Fruit fly (Drosophila melanogaster) whole organism, embryonic: Measurements from ENCODE around the gene CG13930.

Experiments used
- ATbp ChIP-seq: fragments of 200-800 bp; sonication (Bioruptor generic); optimal IDR thresholded peaks from 2 replicates; lab custom pipeline; 2017; ENCODE audit warnings: missing biosample characterization, mild to moderate bottlenecking, missing genetic modification characterization, missing genetic modification reagents
- BtbVII ChIP-seq: fragments of 200-800 bp; sonication (Bioruptor generic); optimal IDR thresholded peaks from 3 replicates; lab custom pipeline; 2017; ENCODE audit warnings: missing biosample characterization, mild to moderate bottlenecking, missing genetic modification characterization
- Bteb2 ChIP-seq: fragments of 200-800 bp; sonication (Bioruptor generic); optimal IDR thresholded peaks from 2 replicates; lab custom pipeline; 2016; ENCODE audit warnings: missing biosample characterization, missing genetic modification characterization
- CG10431 ChIP-seq: fragments of 200-800 bp; sonication (Bioruptor generic); optimal IDR thresholded peaks from 3 replicates; lab custom pipeline; 2018; ENCODE audit warnings: missing biosample characterization, mild to moderate bottlenecking, missing genetic modification characterization
- CG10543 ChIP-seq: fragments of 200-800 bp; sonication (Bioruptor generic); optimal IDR thresholded peaks from 3 replicates; lab custom pipeline; 2017; ENCODE audit warnings: missing biosample characterization, mild to moderate bottlenecking, missing genetic modification characterization, moderate library complexity
- CG11456 ChIP-seq: fragments of 200-800 bp; sonication (Bioruptor generic); IDR thresholded peaks from 3 replicates; pipeline ENCODE4 v1.3.6; 2022; ENCODE audit warnings: missing biosample characterization, missing genetic modification characterization
- CG12071 ChIP-seq: fragments of 200-800 bp; sonication (Bioruptor generic); optimal IDR thresholded peaks from 3 replicates; lab custom pipeline; 2018; ENCODE audit warnings: missing biosample characterization, mild to moderate bottlenecking, missing genetic modification characterization
- CG12391 ChIP-seq: fragments of 200-800 bp; sonication (Bioruptor generic); optimal IDR thresholded peaks from 3 replicates; lab custom pipeline; 2018; ENCODE audit warnings: missing biosample characterization, mild to moderate bottlenecking, missing genetic modification characterization, moderate library complexity
- CG12942 ChIP-seq: fragments of 200-800 bp; sonication (Bioruptor generic); optimal IDR thresholded peaks from 3 replicates; lab custom pipeline; 2016; ENCODE audit warnings: missing biosample characterization, missing genetic modification characterization
- CG13894 ChIP-seq: fragments of 200-800 bp; sonication (Bioruptor generic); optimal IDR thresholded peaks from 3 replicates; lab custom pipeline; 2018; ENCODE audit warnings: missing biosample characterization, mild to moderate bottlenecking, missing genetic modification characterization, moderate library complexity
- CG14050 ChIP-seq: fragments of 200-800 bp; sonication (Bioruptor generic); IDR thresholded peaks from 3 replicates; pipeline ENCODE4 v1.3.6; 2022; ENCODE audit warnings: missing biosample characterization, missing genetic modification characterization
- CG15601 ChIP-seq: fragments of 200-800 bp; sonication (Bioruptor generic); optimal IDR thresholded peaks from 3 replicates; lab custom pipeline; 2019; ENCODE audit warnings: missing biosample characterization, mild to moderate bottlenecking, missing genetic modification characterization, moderate library complexity
- CG17328 ChIP-seq: fragments of 200-800 bp; sonication (Bioruptor generic); IDR thresholded peaks from 2 replicates; pipeline ENCODE4 v1.3.6; 2022; ENCODE audit warnings: missing biosample characterization, missing genetic modification characterization
- CG17612 ChIP-seq: fragments of 200-800 bp; sonication (Bioruptor generic); IDR thresholded peaks from 2 replicates; pipeline ENCODE4 v1.3.6; 2022; ENCODE audit warnings: missing biosample characterization, missing genetic modification characterization
- CG18262 ChIP-seq: fragments of 200-800 bp; optimal IDR thresholded peaks from 3 replicates; lab custom pipeline; 2019; ENCODE audit warnings: missing biosample characterization, mild to moderate bottlenecking, missing genetic modification characterization, moderate library complexity
- CG2129 ChIP-seq: fragments of 200-800 bp; sonication (Bioruptor generic); IDR thresholded peaks from 2 replicates; pipeline ENCODE4 v1.3.6; 2022; ENCODE audit warnings: missing biosample characterization, missing genetic modification characterization; ENCODE audit not compliant: partially characterized antibody
- CG6254 ChIP-seq: fragments of 200-800 bp; sonication (Bioruptor generic); optimal IDR thresholded peaks from 3 replicates; lab custom pipeline; 2017; ENCODE audit warnings: mild to moderate bottlenecking, missing biosample characterization, missing genetic modification reagents, missing genetic modification characterization
- CG6272 ChIP-seq: fragments of 200-800 bp; sonication (Bioruptor generic); IDR thresholded peaks from 2 replicates; pipeline ENCODE4 v1.3.6; 2022; ENCODE audit warnings: missing biosample characterization, missing genetic modification characterization
- CG8290 ChIP-seq, 3 experiments: fragments of 200-800 bp; sonication (Bioruptor generic); optimal IDR thresholded peaks; 2 replicates each; lab custom pipeline; 2016 to 2019; ENCODE audit warnings: missing biosample characterization in 3 of 3, missing genetic modification characterization in 3 of 3, mild to moderate bottlenecking in 2 of 3, moderate library complexity in 1 of 3
- CG8359 ChIP-seq: fragments of 200-800 bp; sonication (Bioruptor generic); optimal IDR thresholded peaks from 2 replicates; lab custom pipeline; 2017; ENCODE audit warnings: missing biosample characterization, mild to moderate bottlenecking, missing genetic modification characterization, borderline replicate concordance
- CG8388 ChIP-seq: fragments of 200-800 bp; sonication (Bioruptor generic); optimal IDR thresholded peaks from 2 replicates; lab custom pipeline; 2019; ENCODE audit warnings: missing biosample characterization, mild to moderate bottlenecking, missing genetic modification characterization, moderate library complexity
- Chrac-16 ChIP-seq: fragments of 200-800 bp; sonication (Bioruptor generic); optimal IDR thresholded peaks from 3 replicates; lab custom pipeline; 2016; ENCODE audit warnings: missing biosample characterization, missing genetic modification characterization
- CrebB ChIP-seq: fragments of 200-800 bp; sonication (Bioruptor generic); optimal IDR thresholded peaks from 3 replicates; lab custom pipeline; 2018; ENCODE audit warnings: missing biosample characterization, mild to moderate bottlenecking, missing genetic modification characterization
- E2f1 ChIP-seq: fragments of 200-800 bp; sonication (Bioruptor generic); IDR thresholded peaks from 2 replicates; pipeline ENCODE4 v1.3.6; 2022; ENCODE audit warnings: missing biosample characterization, missing genetic modification characterization
- Hr3 ChIP-seq: fragments of 200-800 bp; sonication (Bioruptor generic); optimal IDR thresholded peaks from 3 replicates; lab custom pipeline; 2016; ENCODE audit warnings: missing biosample characterization, missing genetic modification characterization
- Hr78 ChIP-seq, 2 experiments: fragments of 200-800 bp in 1 of 2; fragments of >200 bp in 1 of 2; sonication (Bioruptor generic) in 1 of 2; optimal IDR thresholded peaks; 2 replicates each; lab custom pipeline; 2017 to 2019; ENCODE audit warnings: missing biosample characterization in 2 of 2, missing genetic modification characterization in 2 of 2, mild to moderate bottlenecking in 1 of 2, moderate library complexity in 1 of 2
- Lpt ChIP-seq: fragments of >200 bp; optimal IDR thresholded peaks from 2 replicates; lab custom pipeline; 2018; ENCODE audit warnings: missing biosample characterization, missing genetic modification characterization
- Neu2 ChIP-seq: fragments of 200-800 bp; sonication (Bioruptor generic); optimal IDR thresholded peaks from 3 replicates; lab custom pipeline; 2016; ENCODE audit warnings: missing biosample characterization, missing genetic modification characterization, borderline replicate concordance
- Oli ChIP-seq: fragments of 200-800 bp; sonication (Bioruptor generic); optimal IDR thresholded peaks from 2 replicates; lab custom pipeline; 2018; ENCODE audit warnings: missing biosample characterization, mild to moderate bottlenecking, missing genetic modification characterization, moderate library complexity
- Ptx1 ChIP-seq: fragments of 200-800 bp; sonication (Bioruptor generic); IDR thresholded peaks from 2 replicates; pipeline ENCODE4 v1.3.6; 2022; ENCODE audit warnings: missing biosample characterization, missing genetic modification characterization
- Scr ChIP-seq: fragments of 200-800 bp; sonication (Bioruptor generic); IDR thresholded peaks from 2 replicates; pipeline ENCODE4 v1.3.6; 2022; ENCODE audit warnings: missing biosample characterization, missing genetic modification characterization; ENCODE audit not compliant: partially characterized antibody
- Spps ChIP-seq: fragments of 200-800 bp; sonication (Bioruptor generic); optimal IDR thresholded peaks from 2 replicates; lab custom pipeline; 2018; ENCODE audit warnings: missing biosample characterization, mild to moderate bottlenecking, missing genetic modification characterization
- YL-1 ChIP-seq: fragments of 200-800 bp; sonication (Bioruptor generic); optimal IDR thresholded peaks from 3 replicates; lab custom pipeline; 2017; ENCODE audit warnings: missing biosample characterization, mild to moderate bottlenecking, missing genetic modification characterization
- dan ChIP-seq: fragments of 200-800 bp; sonication (Bioruptor generic); IDR thresholded peaks from 2 replicates; pipeline ENCODE4 v1.3.6; 2022; ENCODE audit warnings: missing biosample characterization, missing genetic modification characterization
- dm ChIP-seq: fragments of 200-800 bp; sonication (Bioruptor generic); optimal IDR thresholded peaks from 3 replicates; lab custom pipeline; 2016; ENCODE audit warnings: missing biosample characterization, missing genetic modification characterization
- emc ChIP-seq: fragments of 200-800 bp; sonication (Bioruptor generic); optimal IDR thresholded peaks from 2 replicates; lab custom pipeline; 2016; ENCODE audit warnings: missing biosample characterization, missing genetic modification characterization
- fu2 ChIP-seq: fragments of 200-800 bp; sonication (Bioruptor generic); optimal IDR thresholded peaks from 2 replicates; lab custom pipeline; 2016; ENCODE audit warnings: missing biosample characterization, missing genetic modification characterization
- gem ChIP-seq: fragments of 200-800 bp; sonication (Bioruptor generic); optimal IDR thresholded peaks from 2 replicates; lab custom pipeline; 2019; ENCODE audit warnings: missing biosample characterization, mild to moderate bottlenecking, missing genetic modification characterization, moderate library complexity
- grau ChIP-seq: fragments of 200-800 bp; optimal IDR thresholded peaks from 3 replicates; lab custom pipeline; 2019; ENCODE audit warnings: missing biosample characterization, mild to moderate bottlenecking, missing genetic modification characterization, moderate library complexity
- h ChIP-seq: fragments of >200 bp; optimal IDR thresholded peaks from 2 replicates; lab custom pipeline; 2017
- kah ChIP-seq: fragments of 200-800 bp; sonication (Bioruptor generic); optimal IDR thresholded peaks from 2 replicates; lab custom pipeline; 2018; ENCODE audit warnings: missing biosample characterization, mild to moderate bottlenecking, missing genetic modification characterization
- mld ChIP-seq: fragments of 200-800 bp; sonication (Bioruptor generic); IDR thresholded peaks from 3 replicates; pipeline ENCODE4 v1.3.6; 2022; ENCODE audit warnings: missing biosample characterization, missing genetic modification characterization; ENCODE audit not compliant: partially characterized antibody
- pan ChIP-seq, 4 experiments: fragments of >200 bp in 3 of 4; fragments of 200-800 bp in 1 of 4; sonication (Bioruptor generic) in 1 of 4; optimal IDR thresholded peaks in 3 of 4; IDR thresholded peaks in 1 of 4; 2 replicates each; pipeline versions ENCODE4 v1.3.6 to Lab custom; 2017 to 2022; ENCODE audit warnings: missing biosample characterization in 2 of 4, missing genetic modification characterization in 2 of 4, mixed read lengths in 1 of 4
- ranshi ChIP-seq: fragments of 200-800 bp; sonication (Bioruptor generic); IDR thresholded peaks from 2 replicates; pipeline ENCODE4 v1.3.6; 2022; ENCODE audit warnings: missing biosample characterization, missing genetic modification characterization
- scrt ChIP-seq: fragments of 200-800 bp; sonication (Bioruptor generic); optimal IDR thresholded peaks from 2 replicates; lab custom pipeline; 2018; ENCODE audit warnings: missing biosample characterization, mild to moderate bottlenecking, missing genetic modification characterization, moderate library complexity
- sima ChIP-seq: fragments of 200-800 bp; sonication (Bioruptor generic); optimal IDR thresholded peaks from 2 replicates; lab custom pipeline; 2016; ENCODE audit warnings: missing biosample characterization, missing genetic modification characterization
- slp2 ChIP-seq: fragments of 200-800 bp; sonication (Bioruptor generic); optimal IDR thresholded peaks from 2 replicates; lab custom pipeline; 2016; ENCODE audit warnings: missing biosample characterization, missing genetic modification characterization
- sug ChIP-seq: fragments of 200-800 bp; optimal IDR thresholded peaks from 2 replicates; lab custom pipeline; 2019; ENCODE audit warnings: missing biosample characterization, mild to moderate bottlenecking, missing genetic modification characterization, moderate library complexity
- wdn ChIP-seq: fragments of 200-800 bp; sonication (Bioruptor generic); IDR thresholded peaks from 2 replicates; pipeline ENCODE4 v1.3.6; 2022; ENCODE audit warnings: missing biosample characterization, missing genetic modification characterization

Gene CG13930

DNA sequence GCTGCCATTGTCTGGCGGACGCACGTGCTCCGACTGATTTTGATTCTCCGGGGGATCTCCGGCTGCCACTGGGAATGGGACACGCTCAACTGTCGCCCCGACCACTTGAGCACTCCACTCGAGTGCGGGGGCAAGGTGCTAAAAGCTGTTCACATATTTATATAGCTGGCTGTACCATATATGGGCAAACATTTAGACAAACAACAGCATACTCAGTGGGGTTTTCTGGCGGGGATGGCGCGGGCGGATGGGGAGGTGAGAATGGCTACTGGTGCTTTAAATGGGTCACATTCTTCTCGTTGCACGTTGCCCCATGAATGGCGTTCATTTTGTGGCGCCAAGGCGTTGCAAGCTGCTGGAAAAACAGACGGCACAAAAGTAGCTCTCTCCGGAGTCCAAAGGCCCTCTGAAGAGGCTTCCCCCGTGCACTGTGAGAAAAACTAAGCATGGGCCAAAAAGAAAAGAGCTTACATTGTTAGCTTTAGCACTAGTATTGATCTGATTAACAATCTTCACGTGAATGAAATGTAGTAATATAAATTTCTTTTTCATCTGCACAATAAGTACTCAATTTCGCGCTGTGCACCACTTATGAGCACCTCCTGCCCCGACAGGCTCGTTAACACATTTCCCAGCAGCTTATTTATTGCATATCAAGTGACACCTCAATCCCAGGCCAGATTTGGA lies 18.3 kb upstream of the CG13930 start (continued):
- TF ChIP-seq CG17328 (GFP tag; lab: Robert Waterston, UW) (peak; percentile 50), CG12071 (peak; percentile 70), CG18262 (peak; percentile 60), CrebB (tag; lab: Kevin White, UChicago) (no peak), emc (no peak), slp2 (GFP tag; lab: Kevin White, UChicago) (no peak), grau (tag; lab: Kevin White, UChicago) (no peak), sug (tag; lab: Kevin White, UChicago) (no peak), CG8388 (GFP tag; lab: Kevin White, UChicago) (peak; percentile 16), Spps (tag; lab: Kevin White, UChicago) (peak; percentile 19), CG8290 (GFP tag; optimal IDR thresholded peaks at IDR 0.05; lab: Kevin White, UChicago) (no peak), CG8290 (tag; optimal IDR thresholded peaks at IDR 0.05; lab: Kevin White, UChicago) (peak in 1 of 2 experiments; percentile 6), gem (tag; lab: Kevin White, UChicago) (peak; percentile 50), CG12391 (peak; percentile 27), CG10543 (no peak), ranshi (no peak), Chrac-16 (GFP tag; lab: Kevin White, UChicago) (no peak), CG14050 (GFP tag; lab: Robert Waterston, UW) (no peak), Hr3 (peak; percentile 3), CG12942 (no peak), dm (GFP tag; lab: Kevin White, UChicago) (no peak), CG6254 (GFP tag; lab: Kevin White, UChicago) (peak; percentile 37), Scr (GFP tag; lab: Robert Waterston, UW) (no peak), fu2 (no peak), E2f1 (GFP tag; lab: Robert Waterston, UW) (no peak; the same call in 1 of the 2 replicates), CG15601 (tag; lab: Kevin White, UChicago) (peak; percentile 35), CG6272 (no peak), CG10431 (GFP tag; lab: Kevin White, UChicago) (peak; percentile 69), pan (optimal IDR thresholded peaks at IDR 0.05; lab: Kevin White, UChicago) (no peak), pan (GFP tag; optimal IDR thresholded peaks at IDR 0.05 in 1 of 2, IDR thresholded peaks at IDR 0.05 in 1 of 2) (no peak), CG17612 (peak; percentile 15; the same call in 1 of the 2 replicates), BtbVII (peak; percentile 23), YL-1 (GFP tag; lab: Kevin White, UChicago) (no peak), Bteb2 (GFP tag; lab: Kevin White, UChicago) (no peak), scrt (no peak), kah (GFP tag; lab: Kevin White, UChicago) (no peak), Oli (tag; lab: Kevin White, UChicago) (peak; percentile 8), Hr78 (GFP tag; optimal IDR thresholded peaks at IDR 0.05; lab: Kevin White, UChicago) (no peak), dan (GFP tag; lab: Robert Waterston, UW) (no peak), wdn (GFP tag; lab: Robert Waterston, UW) (no peak), CG13894 (tag; lab: Kevin White, UChicago) (no peak), Neu2 (GFP tag; lab: Kevin White, UChicago) (no peak), sima (GFP tag; lab: Kevin White, UChicago) (no peak), mld (GFP tag; lab: Robert Waterston, UW) (no peak), CG11456 (GFP tag; lab: Robert Waterston, UW) (no peak), h (lab: Kevin White, UChicago) (no peak), ATbp (GFP tag; lab: Kevin White, UChicago) (peak; percentile 81), CG2129 (GFP tag; lab: Robert Waterston, UW) (no peak), CG8359 (GFP tag; lab: Kevin White, UChicago) (no peak), Ptx1 (GFP tag; lab: Robert Waterston, UW) (peak; percentile 29), Lpt (GFP tag; lab: Kevin White, UChicago) (no peak)
